Worm (Caenorhabditis elegans) whole organism, L2 larva: ENCODE results near the gene F07C6.3.

ENCODE experiments used
- R02D3.7 ChIP-seq: fragments of 150-350 bp; optimal IDR thresholded peaks from 2 replicates; lab custom pipeline; 2014; ENCODE audit warnings: missing biosample characterization, missing genetic modification characterization
- ceh-16 ChIP-seq: fragments of 150-350 bp; optimal IDR thresholded peaks from 2 replicates; lab custom pipeline; 2014; ENCODE audit warnings: missing biosample characterization, missing genetic modification characterization
- lin-13 ChIP-seq: fragments of 150-350 bp; optimal IDR thresholded peaks from 2 replicates; lab custom pipeline; 2014; ENCODE audit warnings: missing biosample characterization, missing genetic modification reagents, missing genetic modification characterization
- mab-5 ChIP-seq: fragments of 150-350 bp; optimal IDR thresholded peaks from 2 replicates; lab custom pipeline; 2014; ENCODE audit warnings: missing biosample characterization, missing genetic modification characterization
- nhr-237 ChIP-seq: fragments of 150-350 bp; optimal IDR thresholded peaks from 2 replicates; lab custom pipeline; 2014; ENCODE audit warnings: missing biosample characterization, missing genetic modification characterization
- nhr-6 ChIP-seq: fragments of 150-350 bp; optimal IDR thresholded peaks from 2 replicates; lab custom pipeline; 2014; ENCODE audit warnings: missing biosample characterization, missing genetic modification characterization
- unc-39 ChIP-seq: fragments of 150-350 bp; optimal IDR thresholded peaks from 2 replicates; lab custom pipeline; 2014; ENCODE audit warnings: missing biosample characterization, missing genetic modification characterization
- unc-62 ChIP-seq: fragments of 150-350 bp; optimal IDR thresholded peaks from 2 replicates; lab custom pipeline; 2014; ENCODE audit warnings: missing biosample characterization, missing genetic modification reagents, missing genetic modification characterization
- zag-1 ChIP-seq: fragments of 150-350 bp; optimal IDR thresholded peaks from 2 replicates; lab custom pipeline; 2014; ENCODE audit warnings: missing biosample characterization, missing genetic modification characterization

- TF ChIP-seq unc-39 (tag; lab: Kevin White, UChicago) (no peak), R02D3.7 (tag; lab: Kevin White, UChicago) (no peak), unc-62 (GFP tag; lab: Kevin White, UChicago) (no peak), nhr-237 (tag; lab: Kevin White, UChicago) (no peak), lin-13 (GFP tag; lab: Kevin White, UChicago) (no peak), ceh-16 (tag; lab: Kevin White, UChicago) (no peak), zag-1 (tag; lab: Kevin White, UChicago) (no peak), nhr-6 (tag; lab: Kevin White, UChicago) (no peak), mab-5 (tag; lab: Kevin White, UChicago) (no peak)
Measured at ce11 chrIV:12765067-12765466, 24.0 kb upstream of the F07C6.3 start, which contains the start of gene ZK897.10.
